Worm (Caenorhabditis elegans) whole organism, L2 larva: ENCODE results near the gene mfsd-13.2.

Source experiments
- F13H6.1 ChIP-seq: sonication (generic microtip); optimal IDR thresholded peaks from 2 replicates; lab custom pipeline; 2016; ENCODE audit warnings: missing genetic modification characterization, missing compliant biosample characterization
- R02D3.7 ChIP-seq: fragments of 150-350 bp; optimal IDR thresholded peaks from 2 replicates; lab custom pipeline; 2014; ENCODE audit warnings: missing biosample characterization, missing genetic modification characterization
- ZK546.5 ChIP-seq: sonication (generic microtip); optimal IDR thresholded peaks from 2 replicates; lab custom pipeline; 2017; ENCODE audit warnings: missing biosample characterization, missing genetic modification characterization
- alr-1 ChIP-seq: fragments of 150-350 bp; optimal IDR thresholded peaks from 2 replicates; lab custom pipeline; 2014; ENCODE audit warnings: missing biosample characterization, missing genetic modification characterization
- aly-2 ChIP-seq: fragments of 150-350 bp; optimal IDR thresholded peaks from 2 replicates; lab custom pipeline; 2014; ENCODE audit warnings: missing biosample characterization, missing genetic modification characterization
- blmp-1 ChIP-seq: sonication (generic microtip); optimal IDR thresholded peaks from 2 replicates; lab custom pipeline; 2017; ENCODE audit warnings: missing genetic modification characterization, mild to moderate bottlenecking, missing compliant biosample characterization, antibody characterized with exemption, moderate library complexity; ENCODE audit not compliant: insufficient read depth
- ceh-82 ChIP-seq: fragments of 150-350 bp; optimal IDR thresholded peaks from 2 replicates; lab custom pipeline; 2014; ENCODE audit warnings: missing biosample characterization, missing genetic modification characterization
- egl-27 ChIP-seq: sonication (generic microtip); optimal IDR thresholded peaks from 3 replicates; lab custom pipeline; 2017; ENCODE audit warnings: missing biosample characterization, missing genetic modification reagents, missing genetic modification characterization
- elt-1 ChIP-seq: fragments of 150-350 bp; optimal IDR thresholded peaks from 2 replicates; lab custom pipeline; 2014; ENCODE audit warnings: missing biosample characterization, missing genetic modification characterization
- lin-11 ChIP-seq: fragments of 150-350 bp; sonication (generic microtip); optimal IDR thresholded peaks from 2 replicates; lab custom pipeline; 2014; ENCODE audit warnings: missing biosample characterization, missing genetic modification characterization, inconsistent platforms, mixed read lengths
- lin-13 ChIP-seq: fragments of 150-350 bp; optimal IDR thresholded peaks from 2 replicates; lab custom pipeline; 2014; ENCODE audit warnings: missing biosample characterization, missing genetic modification reagents, missing genetic modification characterization
- lin-39 ChIP-seq: fragments of 150-350 bp; optimal IDR thresholded peaks from 2 replicates; lab custom pipeline; 2014; ENCODE audit warnings: missing biosample characterization, missing genetic modification reagents, missing genetic modification characterization
- mab-5 ChIP-seq: fragments of 150-350 bp; optimal IDR thresholded peaks from 2 replicates; lab custom pipeline; 2014; ENCODE audit warnings: missing biosample characterization, missing genetic modification characterization
- mdl-1 ChIP-seq, 2 experiments: fragments of 150-350 bp in 1 of 2; sonication (generic microtip) in 1 of 2; optimal IDR thresholded peaks; 2 replicates each; lab custom pipeline; 2017; ENCODE audit warnings: missing biosample characterization in 2 of 2, missing genetic modification characterization in 2 of 2
- nhr-10 ChIP-seq: sonication (generic microtip); optimal IDR thresholded peaks from 2 replicates; lab custom pipeline; 2017; ENCODE audit warnings: missing biosample characterization, missing genetic modification characterization
- nhr-11 ChIP-seq: fragments of 150-350 bp; optimal IDR thresholded peaks from 2 replicates; lab custom pipeline; 2014; ENCODE audit warnings: missing biosample characterization, missing genetic modification characterization
- nhr-12 ChIP-seq: fragments of 150-350 bp; optimal IDR thresholded peaks from 2 replicates; lab custom pipeline; 2014; ENCODE audit warnings: missing biosample characterization, missing genetic modification characterization
- nhr-23 ChIP-seq: fragments of 150-350 bp; optimal IDR thresholded peaks from 2 replicates; lab custom pipeline; 2014; ENCODE audit warnings: missing biosample characterization, missing genetic modification reagents, missing genetic modification characterization
- nhr-237 ChIP-seq: fragments of 150-350 bp; optimal IDR thresholded peaks from 2 replicates; lab custom pipeline; 2014; ENCODE audit warnings: missing biosample characterization, missing genetic modification characterization
- nhr-25 ChIP-seq: fragments of 150-350 bp; sonication (generic microtip); optimal IDR thresholded peaks from 3 replicates; lab custom pipeline; 2014; ENCODE audit warnings: missing biosample characterization, missing genetic modification characterization
- nhr-6 ChIP-seq: fragments of 150-350 bp; optimal IDR thresholded peaks from 2 replicates; lab custom pipeline; 2014; ENCODE audit warnings: missing biosample characterization, missing genetic modification characterization
- nhr-77 ChIP-seq: fragments of 150-350 bp; optimal IDR thresholded peaks from 2 replicates; lab custom pipeline; 2014; ENCODE audit warnings: missing biosample characterization, missing genetic modification characterization
- sem-4 ChIP-seq: fragments of 150-350 bp; optimal IDR thresholded peaks from 2 replicates; lab custom pipeline; 2014; ENCODE audit warnings: missing biosample characterization, missing genetic modification reagents, missing genetic modification characterization
- sma-3 ChIP-seq: sonication (generic microtip); optimal IDR thresholded peaks from 2 replicates; lab custom pipeline; 2016; ENCODE audit warnings: missing genetic modification reagents, missing genetic modification characterization, missing compliant biosample characterization
- sma-9 ChIP-seq, 2 experiments: fragments of 150-350 bp in 1 of 2; sonication (generic microtip) in 1 of 2; optimal IDR thresholded peaks; 2 replicates each; lab custom pipeline; 2014 to 2016; ENCODE audit warnings: missing genetic modification characterization in 2 of 2, mild to moderate bottlenecking in 1 of 2, missing biosample characterization in 1 of 2, missing compliant biosample characterization in 1 of 2, missing genetic modification reagents in 1 of 2, moderate library complexity in 1 of 2
- snpc-4 ChIP-seq: fragments of 150-350 bp; optimal IDR thresholded peaks from 2 replicates; lab custom pipeline; 2014; ENCODE audit warnings: missing biosample characterization, missing genetic modification characterization
- unc-39 ChIP-seq: fragments of 150-350 bp; optimal IDR thresholded peaks from 2 replicates; lab custom pipeline; 2014; ENCODE audit warnings: missing biosample characterization, missing genetic modification characterization
- unc-55 ChIP-seq: fragments of 150-350 bp; sonication (generic microtip); optimal IDR thresholded peaks from 3 replicates; lab custom pipeline; 2014; ENCODE audit warnings: missing biosample characterization, missing genetic modification reagents, missing genetic modification characterization
- zag-1 ChIP-seq: fragments of 150-350 bp; optimal IDR thresholded peaks from 2 replicates; lab custom pipeline; 2014; ENCODE audit warnings: missing biosample characterization, missing genetic modification characterization
- ztf-1 ChIP-seq: fragments of 200-800 bp; sonication (Bioruptor generic); conservative IDR thresholded peaks from 2 replicates; pipeline ENCODE4 v1.3.6; 2022; ENCODE audit warnings: missing genetic modification characterization, missing compliant biosample characterization

mfsd-13.2 gene

ce11 chrII:7116350-7116749 is 49.3 kb downstream of the mfsd-13.2 start, which contains the start of gene spon-1:
Gene spon-1, plus strand, starts transcription at chrII:7116557.
- TF ChIP-seq nhr-10 (no peak), sma-9 (GFP tag; optimal IDR thresholded peaks at IDR 0.05; lab: Kevin White, UChicago) (no peak), sma-9 (tag; optimal IDR thresholded peaks at IDR 0.05; lab: Kevin White, UChicago) (no peak), elt-1 (tag; lab: Kevin White, UChicago) (no peak), blmp-1 (no peak), nhr-6 (tag; lab: Kevin White, UChicago) (no peak)

DNA sequence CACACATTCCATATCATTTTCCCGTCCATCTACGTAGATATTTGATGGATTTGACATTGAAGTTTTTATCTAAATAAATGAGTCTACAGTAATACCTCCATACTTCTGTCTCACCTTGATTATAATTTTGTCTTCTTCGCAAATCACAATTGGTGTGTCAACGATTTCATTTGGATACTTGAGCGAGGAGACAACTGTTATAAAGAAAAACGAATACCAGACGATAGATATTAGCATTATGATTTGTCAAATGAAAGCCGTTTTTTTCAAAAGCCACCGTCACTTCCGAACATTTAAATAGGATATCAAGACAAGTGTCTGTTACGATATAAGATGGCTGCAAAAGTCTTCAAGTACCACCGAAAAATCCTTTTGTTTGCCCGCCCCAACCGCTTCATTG is 50.0 kb downstream of the mfsd-13.2 start, which contains the start of gene cutl-5:
cutl-5 (minus strand) TSS at position 269 of the 400 bp plus-strand sequence.
- TF ChIP-seq mab-5 (tag; lab: Kevin White, UChicago): no peak
- no peak for TF ChIP-seq aly-2
- no peak for TF ChIP-seq mdl-1 (tag; optimal IDR thresholded peaks at IDR 0.05; lab: Kevin White, UChicago)
- TF ChIP-seq ceh-82 (tag; lab: Kevin White, UChicago): no peak
- TF ChIP-seq blmp-1: no peak
- no peak for TF ChIP-seq egl-27 (tag; lab: Kevin White, UChicago)
- TF ChIP-seq lin-39 (tag; lab: Kevin White, UChicago): no peak
- TF ChIP-seq ZK546.5 (tag; lab: Kevin White, UChicago): no peak
- no peak for TF ChIP-seq nhr-11
- no peak for TF ChIP-seq nhr-25
- TF ChIP-seq R02D3.7 (tag; lab: Kevin White, UChicago): no peak
- no peak for TF ChIP-seq nhr-6 (tag; lab: Kevin White, UChicago)
- TF ChIP-seq ztf-1 (GFP tag; lab: Robert Waterston, UW): no peak
- TF ChIP-seq unc-39: no peak
- no peak for TF ChIP-seq lin-13
- no peak for TF ChIP-seq snpc-4
- TF ChIP-seq zag-1 (tag; lab: Kevin White, UChicago): no peak
- no peak for TF ChIP-seq F13H6.1
- no peak for TF ChIP-seq sem-4 (tag; lab: Kevin White, UChicago)

DNA sequence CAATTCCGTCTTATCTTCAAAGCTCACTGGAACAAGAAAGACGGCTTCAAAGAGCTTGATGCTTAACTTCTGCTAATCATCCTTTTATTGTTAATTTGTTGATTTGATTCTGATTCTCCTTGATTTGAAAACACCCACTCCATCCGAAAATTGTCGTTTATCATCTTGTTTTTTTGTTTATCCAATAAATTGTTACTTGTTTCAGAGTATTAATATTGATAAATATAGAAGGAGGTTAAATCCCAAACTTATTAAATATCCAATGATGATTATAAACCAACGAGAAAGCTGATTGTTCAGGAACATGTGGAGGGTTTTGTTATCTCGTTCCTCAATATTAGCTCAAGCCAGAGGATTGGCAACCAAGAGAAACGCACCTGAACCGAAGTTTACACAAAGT is 52.9 kb downstream of the mfsd-13.2 start, which contains the start of gene F10E7.6:
F10E7.6 (plus strand) TSS at position 301 of the 400 bp plus-strand sequence.
- TF ChIP-seq lin-11 (tag; lab: Kevin White, UChicago) (no peak), mdl-1 (tag; optimal IDR thresholded peaks at IDR 0.05; lab: Kevin White, UChicago) (no peak), nhr-77 (tag; lab: Kevin White, UChicago) (no peak), sma-9 (GFP tag; optimal IDR thresholded peaks at IDR 0.05; lab: Kevin White, UChicago) (no peak), sma-9 (tag; optimal IDR thresholded peaks at IDR 0.05; lab: Kevin White, UChicago) (no peak), elt-1 (tag; lab: Kevin White, UChicago) (no peak), unc-55 (no peak), nhr-23 (tag; lab: Kevin White, UChicago) (no peak), alr-1 (tag; lab: Kevin White, UChicago) (no peak), sma-3 (GFP tag; lab: Kevin White, UChicago) (no peak), nhr-12 (no peak), nhr-237 (no peak), R02D3.7 (tag; lab: Kevin White, UChicago) (no peak), lin-13 (no peak), sem-4 (tag; lab: Kevin White, UChicago) (no peak), nhr-6 (tag; lab: Kevin White, UChicago) (no peak)
